Fruit fly (Drosophila melanogaster): ENCODE data around the gene CHES-1-like.

DNA sequence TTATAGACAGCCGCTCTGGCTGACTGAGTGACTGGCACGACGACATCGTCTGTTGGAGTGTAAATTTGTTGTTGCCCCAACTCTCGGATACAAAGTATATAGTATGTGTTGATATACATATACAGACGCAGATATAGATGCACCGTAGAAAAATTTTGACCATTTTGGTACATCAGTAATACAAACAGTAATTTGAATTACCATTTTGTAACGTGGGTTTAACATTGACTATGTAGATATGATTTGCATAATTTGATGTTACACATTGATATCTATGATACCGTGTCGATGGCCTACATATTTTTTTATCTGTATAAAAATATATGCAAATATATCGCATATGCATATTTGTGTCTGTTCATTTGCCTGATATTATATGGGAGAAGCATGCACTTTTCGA is 72.1 kb downstream of the CHES-1-like start:
- TF ChIP-seq Mnt (GFP tag; optimal IDR thresholded peaks at IDR 0.05) (no peak), cic (GFP tag; optimal IDR thresholded peaks at IDR 0.05) (no peak), CG12768 (GFP tag; optimal IDR thresholded peaks at IDR 0.05) (no peak), bab1 (GFP tag; optimal IDR thresholded peaks at IDR 0.05) (no peak), ovo (GFP tag; optimal IDR thresholded peaks at IDR 0.05) (no peak), Hr96 (GFP tag; optimal IDR thresholded peaks at IDR 0.05) (no peak), CG7101 (tag; optimal IDR thresholded peaks at IDR 0.05) (no peak), CG1620 (GFP tag; optimal IDR thresholded peaks at IDR 0.05) (no peak)

All from whole organism, adult.